ENCODE assay signal across 1 worm cellular context in genomic region chrV:10525902-10526301, ce11.
A peak's percentile ranks its signal among the peaks of the same experiment; 100 is the strongest.
TF ChIP-seq lines count a peak whose summit lies in the region.

C35A5.8 (minus strand) TSS chrV:10525908.
hda-11 (plus strand) TSS chrV:10526184.

TF ChIP-seq in whole organism, L1 larva, 84 proteins besides CTCF, POLR2A, EP300 and RAD21 (continued from another document):
- no peak for TF ChIP-seq nhr-28 (tag; optimal IDR thresholded peaks at IDR 0.05; lab: Kevin White, UChicago)
- peak; percentile 91 for TF ChIP-seq nhr-90 (tag; optimal IDR thresholded peaks at IDR 0.05; lab: Kevin White, UChicago; ENCODE audit: poor library complexity)
- peak; percentile 79 for TF ChIP-seq unc-98 (GFP tag; IDR thresholded peaks at IDR 0.05; lab: Robert Waterston, UW)
- no peak for TF ChIP-seq alr-1 (tag; optimal IDR thresholded peaks at IDR 0.05; lab: Kevin White, UChicago; ENCODE audit: borderline replicate concordance)
- peak; percentile 97 for TF ChIP-seq lir-3 (tag; optimal IDR thresholded peaks at IDR 0.05; lab: Kevin White, UChicago; ENCODE audit: poor library complexity)
- TF ChIP-seq lin-15B (tag; optimal IDR thresholded peaks at IDR 0.05; lab: Kevin White, UChicago), result peak; percentile 8
- TF ChIP-seq ets-5 (GFP tag; IDR thresholded peaks at IDR 0.05; lab: Robert Waterston, UW), result no peak
- peak; percentile 71 to 74 for TF ChIP-seq lin-35 (GFP tag; optimal IDR thresholded peaks at IDR 0.05; lab: Kevin White, UChicago)
- TF ChIP-seq ama-1 (optimal IDR thresholded peaks at IDR 0.05; lab: Kevin White, UChicago), result no peak
- peak; percentile 82 for TF ChIP-seq nhr-19 (GFP tag; conservative IDR thresholded peaks at IDR 0.05; lab: Robert Waterston, UW)
- TF ChIP-seq ces-1 (GFP tag; optimal IDR thresholded peaks at IDR 0.05; lab: Kevin White, UChicago), result no peak
- peak; percentile 77 for TF ChIP-seq isw-1 (GFP tag; IDR thresholded peaks at IDR 0.05; lab: Robert Waterston, UW)
- TF ChIP-seq nhr-11 (tag; optimal IDR thresholded peaks at IDR 0.05; lab: Kevin White, UChicago), result no peak
- TF ChIP-seq C34B4.2 (tag; optimal IDR thresholded peaks at IDR 0.05; lab: Kevin White, UChicago), result no peak
- no peak for TF ChIP-seq hpl-2 (GFP tag; optimal IDR thresholded peaks at IDR 0.05; lab: Kevin White, UChicago)
- TF ChIP-seq efl-3 (GFP tag; optimal IDR thresholded peaks at IDR 0.05; lab: Kevin White, UChicago), result peak; percentile 41
- peak; percentile 88 for TF ChIP-seq dsc-1 (tag; optimal IDR thresholded peaks at IDR 0.05; lab: Kevin White, UChicago)
- no peak for TF ChIP-seq nhr-77 (tag; optimal IDR thresholded peaks at IDR 0.05; lab: Kevin White, UChicago)
- TF ChIP-seq lin-14 (GFP tag; optimal IDR thresholded peaks at IDR 0.05; lab: Kevin White, UChicago), result peak; percentile 74
- TF ChIP-seq nhr-76 (tag; optimal IDR thresholded peaks at IDR 0.05; lab: Kevin White, UChicago), result no peak
- peak; percentile 58 for TF ChIP-seq snpc-4 (tag; optimal IDR thresholded peaks at IDR 0.05; lab: Kevin White, UChicago)
- peak; percentile 54 to 61 for TF ChIP-seq lsy-2 (tag; optimal IDR thresholded peaks at IDR 0.05; lab: Kevin White, UChicago)
- peak; percentile 92 for TF ChIP-seq nhr-85 (tag; lab: Kevin White, UChicago)
- TF ChIP-seq unc-30 (tag; optimal IDR thresholded peaks at IDR 0.05; lab: Kevin White, UChicago), result no peak
TF ChIP-seq in whole organism, L1 larva: peak in this region for 55.
